Fruit fly (Drosophila melanogaster) whole organism, embryonic: ENCODE results near the gene Prim1.

Experiments
- Asciz ChIP-seq: fragments of 200-800 bp; sonication (Bioruptor generic); optimal IDR thresholded peaks from 2 replicates; lab custom pipeline; 2017; ENCODE audit warnings: missing biosample characterization, mild to moderate bottlenecking, missing genetic modification characterization, missing genetic modification reagents
- B-H1 ChIP-seq: fragments of 200-800 bp; sonication (Bioruptor generic); IDR thresholded peaks from 3 replicates; pipeline ENCODE4 v1.3.6; 2022; ENCODE audit warnings: missing biosample characterization, missing genetic modification characterization
- CG10654 ChIP-seq: fragments of 200-800 bp; sonication (Bioruptor generic); optimal IDR thresholded peaks from 2 replicates; lab custom pipeline; 2016; ENCODE audit warnings: missing biosample characterization, missing genetic modification characterization
- CG11723 ChIP-seq: fragments of 200-800 bp; sonication (Bioruptor generic); optimal IDR thresholded peaks from 2 replicates; lab custom pipeline; 2017; ENCODE audit warnings: missing biosample characterization, mild to moderate bottlenecking, missing genetic modification characterization
- CG12236 ChIP-seq: fragments of 200-800 bp; sonication (Bioruptor generic); optimal IDR thresholded peaks from 2 replicates; lab custom pipeline; 2016; ENCODE audit warnings: missing biosample characterization, missing genetic modification characterization
- CG1233 ChIP-seq: fragments of 200-800 bp; sonication (Bioruptor generic); optimal IDR thresholded peaks from 4 replicates; lab custom pipeline; 2018; ENCODE audit warnings: missing biosample characterization, mild to moderate bottlenecking, missing genetic modification characterization
- CG13624 ChIP-seq: fragments of 200-800 bp; sonication (Bioruptor generic); optimal IDR thresholded peaks from 2 replicates; lab custom pipeline; 2016; ENCODE audit warnings: missing biosample characterization, missing genetic modification characterization
- CG14050 ChIP-seq: fragments of 200-800 bp; sonication (Bioruptor generic); IDR thresholded peaks from 3 replicates; pipeline ENCODE4 v1.3.6; 2022; ENCODE audit warnings: missing biosample characterization, missing genetic modification characterization
- CG1602 ChIP-seq: fragments of 200-800 bp; sonication (Bioruptor generic); optimal IDR thresholded peaks from 3 replicates; lab custom pipeline; 2016; ENCODE audit warnings: missing biosample characterization, missing genetic modification characterization
- CG17328 ChIP-seq: fragments of 200-800 bp; sonication (Bioruptor generic); IDR thresholded peaks from 2 replicates; pipeline ENCODE4 v1.3.6; 2022; ENCODE audit warnings: missing biosample characterization, missing genetic modification characterization
- CG1832 ChIP-seq: fragments of 200-800 bp; sonication (Bioruptor generic); optimal IDR thresholded peaks from 2 replicates; lab custom pipeline; 2017; ENCODE audit warnings: missing biosample characterization, mild to moderate bottlenecking, missing genetic modification characterization, inconsistent platforms
- CG18599 ChIP-seq: fragments of 200-800 bp; sonication (Bioruptor generic); optimal IDR thresholded peaks from 3 replicates; lab custom pipeline; 2017; ENCODE audit warnings: missing biosample characterization, missing genetic modification characterization, mild to moderate bottlenecking, moderate library complexity, missing genetic modification reagents
- CG2120 ChIP-seq: fragments of 200-800 bp; sonication (Bioruptor generic); optimal IDR thresholded peaks from 3 replicates; lab custom pipeline; 2016; ENCODE audit warnings: missing biosample characterization, missing genetic modification characterization
- CG2712 ChIP-seq: fragments of 200-800 bp; optimal IDR thresholded peaks from 3 replicates; lab custom pipeline; 2019; ENCODE audit warnings: missing biosample characterization, mild to moderate bottlenecking, missing genetic modification characterization, moderate library complexity
- CG30020 ChIP-seq: fragments of 200-800 bp; optimal IDR thresholded peaks from 2 replicates; lab custom pipeline; 2019; ENCODE audit warnings: missing biosample characterization, mild to moderate bottlenecking, missing genetic modification characterization, moderate library complexity
- CG3163 ChIP-seq: fragments of 200-800 bp; sonication (Bioruptor generic); optimal IDR thresholded peaks from 3 replicates; lab custom pipeline; 2016; ENCODE audit warnings: missing biosample characterization, missing genetic modification characterization
- CG32772 ChIP-seq: fragments of 200-800 bp; sonication (Bioruptor generic); IDR thresholded peaks from 2 replicates; pipeline ENCODE4 v1.3.6; 2022; ENCODE audit warnings: missing biosample characterization, missing genetic modification characterization
- CG34376 ChIP-seq: fragments of 200-800 bp; sonication (Bioruptor generic); optimal IDR thresholded peaks from 2 replicates; lab custom pipeline; 2018; ENCODE audit warnings: missing biosample characterization, mild to moderate bottlenecking, missing genetic modification characterization
- CG43689 ChIP-seq: fragments of 200-800 bp; sonication (Bioruptor generic); IDR thresholded peaks from 2 replicates; pipeline ENCODE4 v1.3.6; 2022; ENCODE audit warnings: missing biosample characterization, missing genetic modification characterization
- CG9215 ChIP-seq: fragments of 200-800 bp; sonication (Bioruptor generic); IDR thresholded peaks from 2 replicates; pipeline ENCODE4 v1.3.6; 2022; ENCODE audit warnings: missing biosample characterization, missing genetic modification characterization
- CG9797 ChIP-seq: fragments of 200-800 bp; sonication (Bioruptor generic); optimal IDR thresholded peaks from 3 replicates; lab custom pipeline; 2018; ENCODE audit warnings: missing biosample characterization, mild to moderate bottlenecking, missing genetic modification characterization
- CG9817 ChIP-seq: fragments of 200-800 bp; sonication (Bioruptor generic); optimal IDR thresholded peaks from 2 replicates; lab custom pipeline; 2018; ENCODE audit warnings: missing biosample characterization, mild to moderate bottlenecking, missing genetic modification characterization, moderate library complexity
- Camta ChIP-seq: fragments of 200-800 bp; sonication (Bioruptor generic); optimal IDR thresholded peaks from 2 replicates; lab custom pipeline; 2016; ENCODE audit warnings: missing biosample characterization, missing genetic modification characterization
- Dbx ChIP-seq: fragments of 200-800 bp; sonication (Bioruptor generic); IDR thresholded peaks from 3 replicates; pipeline ENCODE4 v1.3.6; 2022; ENCODE audit warnings: missing biosample characterization, missing genetic modification characterization
- GATAe ChIP-seq: fragments of 200-800 bp; sonication (Bioruptor generic); conservative IDR thresholded peaks from 2 replicates; pipeline ENCODE4 v1.3.6; 2022; ENCODE audit warnings: missing biosample characterization, missing genetic modification characterization
- H2.0 ChIP-seq: fragments of 200-800 bp; sonication (Bioruptor generic); IDR thresholded peaks from 2 replicates; pipeline ENCODE4 v1.3.6; 2022; ENCODE audit warnings: missing biosample characterization, missing genetic modification characterization
- HLH54F ChIP-seq: fragments of 200-800 bp; sonication (Bioruptor generic); optimal IDR thresholded peaks from 3 replicates; lab custom pipeline; 2016; ENCODE audit warnings: missing biosample characterization, missing genetic modification characterization
- Hey ChIP-seq: fragments of 200-800 bp; sonication (Bioruptor generic); optimal IDR thresholded peaks from 3 replicates; lab custom pipeline; 2018; ENCODE audit warnings: missing biosample characterization, mild to moderate bottlenecking, missing genetic modification characterization
- NC2β ChIP-seq: fragments of 200-800 bp; sonication (Bioruptor generic); optimal IDR thresholded peaks from 2 replicates; lab custom pipeline; 2016; ENCODE audit warnings: missing biosample characterization, missing genetic modification characterization
- PHDP ChIP-seq: fragments of 200-800 bp; sonication (Bioruptor generic); optimal IDR thresholded peaks from 3 replicates; lab custom pipeline; 2018; ENCODE audit warnings: missing biosample characterization, mild to moderate bottlenecking, missing genetic modification characterization, moderate library complexity
- Spps ChIP-seq: fragments of 200-800 bp; sonication (Bioruptor generic); optimal IDR thresholded peaks from 2 replicates; lab custom pipeline; 2018; ENCODE audit warnings: missing biosample characterization, mild to moderate bottlenecking, missing genetic modification characterization
- Sry-δ ChIP-seq: fragments of 200-800 bp; sonication (Bioruptor generic); optimal IDR thresholded peaks from 2 replicates; lab custom pipeline; 2016; ENCODE audit warnings: missing biosample characterization, missing genetic modification characterization
- Stat92E ChIP-seq, 3 experiments: fragments of >200 bp in 2 of 3; fragments of 200-800 bp in 1 of 3; sonication (Bioruptor generic) in 1 of 3; optimal IDR thresholded peaks; 2 replicates each; lab custom pipeline; 2017 to 2019; ENCODE audit warnings: missing biosample characterization in 3 of 3, missing genetic modification characterization in 3 of 3, mild to moderate bottlenecking in 1 of 3, moderate library complexity in 1 of 3
- abd-A ChIP-seq: fragments of 200-800 bp; sonication (Bioruptor generic); optimal IDR thresholded peaks from 3 replicates; lab custom pipeline; 2019; ENCODE audit warnings: missing biosample characterization, mild to moderate bottlenecking, missing genetic modification characterization, moderate library complexity
- ap ChIP-seq: fragments of 200-800 bp; sonication (Bioruptor generic); IDR thresholded peaks from 2 replicates; pipeline ENCODE4 v1.3.6; 2022; ENCODE audit warnings: missing biosample characterization, missing genetic modification characterization
- cad ChIP-seq: fragments of >200 bp; optimal IDR thresholded peaks from 2 replicates; lab custom pipeline; 2017; ENCODE audit warnings: missing biosample characterization, missing genetic modification characterization
- chinmo ChIP-seq: fragments of 200-800 bp; sonication (Bioruptor generic); IDR thresholded peaks from 4 replicates; pipeline ENCODE4 v1.3.6; 2022; ENCODE audit warnings: missing biosample characterization, missing genetic modification characterization; ENCODE audit not compliant: partially characterized antibody
- chm ChIP-seq: fragments of 200-800 bp; sonication (Bioruptor generic); IDR thresholded peaks from 2 replicates; pipeline ENCODE4 v1.3.6; 2022; ENCODE audit warnings: missing biosample characterization, missing genetic modification characterization
- chn ChIP-seq: fragments of 200-800 bp; sonication (Bioruptor generic); optimal IDR thresholded peaks from 2 replicates; lab custom pipeline; 2016; ENCODE audit warnings: missing biosample characterization, missing genetic modification characterization
- croc ChIP-seq: fragments of 200-800 bp; sonication (Bioruptor generic); conservative IDR thresholded peaks from 3 replicates; pipeline ENCODE4 v1.3.6; 2022; ENCODE audit warnings: missing biosample characterization, missing genetic modification characterization
- dimm ChIP-seq: fragments of 200-800 bp; sonication (Bioruptor generic); IDR thresholded peaks from 2 replicates; pipeline ENCODE4 v1.3.6; 2022; ENCODE audit warnings: missing biosample characterization, missing genetic modification characterization
- fd64A ChIP-seq: fragments of 200-800 bp; sonication (Bioruptor generic); optimal IDR thresholded peaks from 3 replicates; lab custom pipeline; 2018; ENCODE audit warnings: missing biosample characterization, mild to moderate bottlenecking, missing genetic modification characterization
- ind ChIP-seq: fragments of 200-800 bp; sonication (Bioruptor generic); optimal IDR thresholded peaks from 3 replicates; lab custom pipeline; 2016; ENCODE audit warnings: missing biosample characterization, missing genetic modification characterization
- klu ChIP-seq: fragments of 200-800 bp; sonication (Bioruptor generic); IDR thresholded peaks from 2 replicates; pipeline ENCODE4 v1.3.6; 2022; ENCODE audit warnings: missing biosample characterization, missing genetic modification characterization
- lola ChIP-seq, 3 experiments: fragments of >200 bp in 2 of 3; fragments of 200-800 bp in 1 of 3; sonication (Bioruptor generic) in 1 of 3; optimal IDR thresholded peaks; 2 replicates each; lab custom pipeline; 2017 to 2019; ENCODE audit warnings: missing biosample characterization in 3 of 3, missing genetic modification characterization in 3 of 3, mild to moderate bottlenecking in 1 of 3, moderate library complexity in 1 of 3
- onecut ChIP-seq: fragments of 200-800 bp; sonication (Bioruptor generic); IDR thresholded peaks from 2 replicates; pipeline ENCODE4 v1.3.6; 2022; ENCODE audit warnings: missing biosample characterization, missing genetic modification characterization
- rib ChIP-seq: fragments of 200-800 bp; sonication (Bioruptor generic); IDR thresholded peaks from 2 replicates; pipeline ENCODE4 v1.3.6; 2022; ENCODE audit warnings: missing biosample characterization, missing genetic modification characterization
- wdn ChIP-seq: fragments of 200-800 bp; sonication (Bioruptor generic); IDR thresholded peaks from 2 replicates; pipeline ENCODE4 v1.3.6; 2022; ENCODE audit warnings: missing biosample characterization, missing genetic modification characterization
- zen ChIP-seq: fragments of 200-800 bp; sonication (Bioruptor generic); optimal IDR thresholded peaks from 3 replicates; lab custom pipeline; 2018; ENCODE audit warnings: missing biosample characterization, mild to moderate bottlenecking, missing genetic modification characterization, moderate library complexity

Prim1 gene

dm6 chr3L:8340264-8341095, at the start of gene Prim1, which contains the start of gene CG7083 (continued):
- TF ChIP-seq CG9797 (GFP tag; lab: Kevin White, UChicago) (peak; percentile 19), chm (GFP tag; lab: Robert Waterston, UW) (no peak), Hey (tag; lab: Kevin White, UChicago) (no peak), Dbx (GFP tag; lab: Robert Waterston, UW) (0 out of 3 replicates have a peak, but pooled peaks have one; percentile 43), lola (GFP tag; optimal IDR thresholded peaks at IDR 0.05; lab: Kevin White, UChicago) (peak in 1 of 3 experiments; percentile 55), CG3163 (peak; percentile 13), fd64A (no peak), CG1233 (GFP tag; lab: Kevin White, UChicago) (peak; percentile 53), HLH54F (GFP tag; lab: Kevin White, UChicago) (peak; percentile 71), CG9215 (GFP tag; lab: Robert Waterston, UW) (peak; percentile 27; the same call in 1 of the 2 replicates), rib (GFP tag; lab: Robert Waterston, UW) (peak; percentile 89), CG1602 (GFP tag; lab: Kevin White, UChicago) (peak; percentile 7), CG13624 (GFP tag; lab: Kevin White, UChicago) (peak; percentile 97), CG2120 (peak; percentile 78), CG12236 (peak; percentile 33), onecut (GFP tag; lab: Robert Waterston, UW) (peak; percentile 24; the same call in 1 of the 2 replicates), Asciz (peak; percentile 33), dimm (GFP tag; lab: Robert Waterston, UW) (no peak), CG14050 (peak; percentile 42; the same call in 1 of the 3 replicates), abd-A (tag; lab: Kevin White, UChicago) (no peak), H2.0 (GFP tag; lab: Robert Waterston, UW) (0 out of 2 replicates have a peak, but pooled peaks have one; percentile 22), NC2β (peak; percentile 46), ap (GFP tag; lab: Robert Waterston, UW) (no peak), cad (GFP tag; lab: Kevin White, UChicago) (no peak), Stat92E (GFP tag; optimal IDR thresholded peaks at IDR 0.05; lab: Kevin White, UChicago) (no peak), CG30020 (tag; lab: Kevin White, UChicago) (peak; percentile 35), chinmo (GFP tag; lab: Robert Waterston, UW) (no peak), CG32772 (GFP tag; lab: Robert Waterston, UW) (no peak), croc (GFP tag; lab: Robert Waterston, UW) (no peak), CG9817 (peak; percentile 43), B-H1 (GFP tag; lab: Robert Waterston, UW) (no peak), CG11723 (GFP tag; lab: Kevin White, UChicago) (peak; percentile 5), wdn (GFP tag; lab: Robert Waterston, UW) (peak; percentile 37; the same call in 1 of the 2 replicates), PHDP (tag; lab: Kevin White, UChicago) (peak; percentile 57), klu (GFP tag; lab: Robert Waterston, UW) (no peak), ind (peak; percentile 53), CG2712 (tag; lab: Kevin White, UChicago) (peak; percentile 55), Sry-δ (peak; percentile 63), CG10654 (GFP tag; lab: Kevin White, UChicago) (peak; percentile 54), CG34376 (GFP tag; lab: Kevin White, UChicago) (peak; percentile 67), CG43689 (no peak), CG17328 (GFP tag; lab: Robert Waterston, UW) (peak; percentile 52), Spps (tag; lab: Kevin White, UChicago) (no peak), chn (peak; percentile 81), Camta (GFP tag; lab: Kevin White, UChicago) (peak; percentile 74), GATAe (no peak; the same call in 1 of the 2 replicates), CG1832 (GFP tag; lab: Kevin White, UChicago) (no peak), zen (tag; lab: Kevin White, UChicago) (peak; percentile 63), CG18599 (GFP tag; lab: Kevin White, UChicago) (peak; percentile 77)
